Worm (Caenorhabditis elegans) whole organism, early embryonic: ENCODE results near the gene mask-1.
A peak's percentile ranks its signal among the peaks of the same experiment; 100 is the strongest.

Experiments
- B0310.2 ChIP-seq: sonication (generic microtip); optimal IDR thresholded peaks from 2 replicates; lab custom pipeline; 2016; ENCODE audit warnings: mild to moderate bottlenecking, missing genetic modification characterization, missing compliant biosample characterization
- F13C5.2 ChIP-seq: sonication (generic microtip); optimal IDR thresholded peaks from 2 replicates; lab custom pipeline; 2017; ENCODE audit warnings: mild to moderate bottlenecking, missing genetic modification characterization, inconsistent platforms, missing compliant biosample characterization
- aly-1 ChIP-seq: sonication (generic microtip); optimal IDR thresholded peaks from 2 replicates; lab custom pipeline; 2016; ENCODE audit warnings: missing genetic modification characterization, missing compliant biosample characterization
- ama-1 ChIP-seq: fragments of 150-350 bp; optimal IDR thresholded peaks from 2 replicates; lab custom pipeline; 2014
- ceh-13 ChIP-seq: fragments of 200-800 bp; sonication (Bioruptor generic); optimal IDR thresholded peaks from 2 replicates; lab custom pipeline; 2018; ENCODE audit warnings: mild to moderate bottlenecking, missing genetic modification characterization, missing compliant biosample characterization
- ceh-36 ChIP-seq: sonication (generic microtip); optimal IDR thresholded peaks from 2 replicates; lab custom pipeline; 2016; ENCODE audit warnings: missing genetic modification characterization, inconsistent platforms, missing compliant biosample characterization
- ets-7 ChIP-seq: sonication (generic microtip); optimal IDR thresholded peaks from 2 replicates; lab custom pipeline; 2016; ENCODE audit warnings: missing genotype, missing genetic modification characterization, missing compliant biosample characterization
- flt-1 ChIP-seq: fragments of 200-800 bp; sonication (Bioruptor generic); IDR thresholded peaks from 2 replicates; pipeline ENCODE4 v1.3.6; 2022; ENCODE audit warnings: missing genetic modification characterization, missing compliant biosample characterization
- hmbx-1 ChIP-seq: sonication (generic microtip); optimal IDR thresholded peaks from 2 replicates; lab custom pipeline; 2016; ENCODE audit warnings: mild to moderate bottlenecking, missing genetic modification characterization, missing compliant biosample characterization
- hmg-4 ChIP-seq: fragments of 200-800 bp; sonication (Bioruptor generic); optimal IDR thresholded peaks from 2 replicates; lab custom pipeline; 2018; ENCODE audit warnings: mild to moderate bottlenecking, missing genetic modification characterization, missing compliant biosample characterization
- hnd-1 ChIP-seq: sonication (generic microtip); optimal IDR thresholded peaks from 2 replicates; lab custom pipeline; 2016; ENCODE audit warnings: missing genetic modification characterization, missing compliant biosample characterization
- pes-1 ChIP-seq: fragments of 200-800 bp; sonication (Bioruptor generic); IDR thresholded peaks from 2 replicates; pipeline ENCODE4 v1.3.6; 2022; ENCODE audit warnings: missing genetic modification reagents, missing genetic modification characterization, missing compliant biosample characterization
- scrt-1 ChIP-seq: fragments of 200-800 bp; sonication (Bioruptor generic); IDR thresholded peaks from 2 replicates; pipeline ENCODE4 v1.3.6; 2022; ENCODE audit warnings: missing genetic modification characterization, missing compliant biosample characterization
- sea-1 ChIP-seq: fragments of 200-800 bp; sonication (Bioruptor generic); conservative IDR thresholded peaks from 2 replicates; pipeline ENCODE4 v1.3.6; 2022; ENCODE audit warnings: missing genetic modification characterization, missing compliant biosample characterization
- tbx-11 ChIP-seq: fragments of 200-800 bp; sonication (Bioruptor generic); IDR thresholded peaks from 2 replicates; pipeline ENCODE4 v1.3.6; 2022; ENCODE audit warnings: missing genetic modification characterization, missing compliant biosample characterization
- tbx-37 ChIP-seq: fragments of 200-800 bp; sonication (Bioruptor generic); conservative IDR thresholded peaks from 2 replicates; pipeline ENCODE4 v1.3.6; 2022; ENCODE audit warnings: missing genetic modification reagents, missing genetic modification characterization, missing compliant biosample characterization
- tra-4 ChIP-seq: sonication (generic microtip); optimal IDR thresholded peaks from 2 replicates; lab custom pipeline; 2017; ENCODE audit warnings: missing genetic modification characterization, missing compliant biosample characterization

The mask-1 gene

ce11 chrIV:10421256-10421655 is 46.6 kb downstream of the mask-1 start:
- TF ChIP-seq hmg-4 (GFP tag; lab: Kevin White, UChicago) (peak; percentile 15), tbx-11 (GFP tag; lab: Robert Waterston, UW) (no peak)

ce11 chrIV:10422230-10422629 is 47.5 kb downstream of the mask-1 start:
- TF ChIP-seq ets-7 (tag; lab: Kevin White, UChicago) (no peak), ama-1 (lab: Kevin White, UChicago) (no peak), B0310.2 (no peak), pes-1 (GFP tag; lab: Robert Waterston, UW) (no peak), hmbx-1 (tag; lab: Kevin White, UChicago) (no peak), hmg-4 (GFP tag; lab: Kevin White, UChicago) (no peak), F13C5.2 (tag; lab: Kevin White, UChicago) (no peak), aly-1 (tag; lab: Kevin White, UChicago) (no peak), sea-1 (no peak), ceh-36 (tag; lab: Kevin White, UChicago) (no peak), tbx-11 (GFP tag; lab: Robert Waterston, UW) (no peak), hnd-1 (no peak)

ce11 chrIV:10424535-10424934 is 49.8 kb downstream of the mask-1 start, which contains the start of gene F13B12.1:
F13B12.1 (minus strand) TSS chrIV:10424635.
- TF ChIP-seq ceh-13 = no peak
- TF ChIP-seq hnd-1 = no peak
- no peak for TF ChIP-seq pes-1 (GFP tag; lab: Robert Waterston, UW)
- no peak for TF ChIP-seq scrt-1 (GFP tag; lab: Robert Waterston, UW)
- TF ChIP-seq flt-1 (GFP tag; lab: Robert Waterston, UW) = no peak
- no peak for TF ChIP-seq hmbx-1 (tag; lab: Kevin White, UChicago)
- no peak for TF ChIP-seq tbx-11 (GFP tag; lab: Robert Waterston, UW)
- TF ChIP-seq tra-4 = no peak
- no peak for TF ChIP-seq tbx-37 (GFP tag; lab: Robert Waterston, UW)
- no peak for TF ChIP-seq hmg-4 (GFP tag; lab: Kevin White, UChicago)
- no peak for TF ChIP-seq aly-1 (tag; lab: Kevin White, UChicago)
- no peak for TF ChIP-seq ets-7 (tag; lab: Kevin White, UChicago)
- no peak for TF ChIP-seq B0310.2
- TF ChIP-seq sea-1 = no peak
- no peak for TF ChIP-seq ceh-36 (tag; lab: Kevin White, UChicago)
- TF ChIP-seq ama-1 (lab: Kevin White, UChicago) = no peak

- peak; percentile 8 for TF ChIP-seq F13C5.2 (tag; lab: Kevin White, UChicago)
- no peak for TF ChIP-seq ama-1 (lab: Kevin White, UChicago)
Measured at ce11 chrIV:10425129-10425528, 50.4 kb downstream of the mask-1 start.

- TF ChIP-seq sea-1 = no peak
- TF ChIP-seq ceh-13 = no peak
- TF ChIP-seq ets-7 (tag; lab: Kevin White, UChicago) = no peak
- TF ChIP-seq hmg-4 (GFP tag; lab: Kevin White, UChicago) = no peak
- TF ChIP-seq aly-1 (tag; lab: Kevin White, UChicago) = no peak
- no peak for TF ChIP-seq scrt-1 (GFP tag; lab: Robert Waterston, UW)
Measured at ce11 chrIV:10429129-10429528, 54.4 kb downstream of the mask-1 start, which contains the start of gene F13B12.2. F13B12.2 (minus strand) TSS chrIV:10429130.

ce11 chrIV:10430507-10430906 is 55.8 kb downstream of the mask-1 start:
- TF ChIP-seq scrt-1 (GFP tag; lab: Robert Waterston, UW) = no peak
- no peak for TF ChIP-seq flt-1 (GFP tag; lab: Robert Waterston, UW)
- TF ChIP-seq tra-4 = no peak
- no peak for TF ChIP-seq hnd-1
- TF ChIP-seq ets-7 (tag; lab: Kevin White, UChicago) = no peak
- no peak for TF ChIP-seq pes-1 (GFP tag; lab: Robert Waterston, UW)
- TF ChIP-seq hmbx-1 (tag; lab: Kevin White, UChicago) = no peak
- no peak for TF ChIP-seq ama-1 (lab: Kevin White, UChicago)
- TF ChIP-seq sea-1 = no peak
- no peak for TF ChIP-seq tbx-11 (GFP tag; lab: Robert Waterston, UW)
- no peak for TF ChIP-seq ceh-36 (tag; lab: Kevin White, UChicago)
- no peak for TF ChIP-seq aly-1 (tag; lab: Kevin White, UChicago)
- no peak for TF ChIP-seq F13C5.2 (tag; lab: Kevin White, UChicago)
- no peak for TF ChIP-seq hmg-4 (GFP tag; lab: Kevin White, UChicago)
- no peak for TF ChIP-seq tbx-37 (GFP tag; lab: Robert Waterston, UW)
- no peak for TF ChIP-seq ceh-13
- no peak for TF ChIP-seq B0310.2

ce11 chrIV:10436401-10436800 is 61.7 kb downstream of the mask-1 start, which contains the start of gene ins-1:
ins-1 (plus strand) TSS chrIV:10436701.
- TF ChIP-seq scrt-1 (GFP tag; lab: Robert Waterston, UW) (no peak), B0310.2 (no peak), tbx-11 (GFP tag; lab: Robert Waterston, UW) (no peak), hmbx-1 (tag; lab: Kevin White, UChicago) (no peak), F13C5.2 (tag; lab: Kevin White, UChicago) (no peak), sea-1 (no peak), tbx-37 (GFP tag; lab: Robert Waterston, UW) (no peak), flt-1 (GFP tag; lab: Robert Waterston, UW) (no peak), pes-1 (GFP tag; lab: Robert Waterston, UW) (no peak), ama-1 (lab: Kevin White, UChicago) (no peak), tra-4 (no peak), hnd-1 (no peak), ceh-13 (no peak), aly-1 (tag; lab: Kevin White, UChicago) (no peak), ets-7 (tag; lab: Kevin White, UChicago) (no peak), hmg-4 (GFP tag; lab: Kevin White, UChicago) (no peak), ceh-36 (tag; lab: Kevin White, UChicago) (no peak)
